Worm (Caenorhabditis elegans) whole organism, L3 larva: ENCODE results near the gene srx-80.

Source experiments
- R02D3.7 ChIP-seq: fragments of 150-350 bp; optimal IDR thresholded peaks from 2 replicates; lab custom pipeline; 2014; ENCODE audit warnings: missing biosample characterization, missing genetic modification characterization
- aly-2 ChIP-seq: fragments of 150-350 bp; optimal IDR thresholded peaks from 2 replicates; lab custom pipeline; 2014; ENCODE audit warnings: missing biosample characterization, missing genetic modification characterization
- ama-1 ChIP-seq: fragments of 150-350 bp; optimal IDR thresholded peaks from 2 replicates; lab custom pipeline; 2018
- ceh-28 ChIP-seq: fragments of 150-350 bp; optimal IDR thresholded peaks from 2 replicates; lab custom pipeline; 2014; ENCODE audit warnings: missing biosample characterization, missing genetic modification reagents, missing genetic modification characterization
- ceh-82 ChIP-seq: fragments of 150-350 bp; optimal IDR thresholded peaks from 2 replicates; lab custom pipeline; 2014; ENCODE audit warnings: missing biosample characterization, missing genetic modification characterization
- ceh-9 ChIP-seq: sonication (generic microtip); optimal IDR thresholded peaks from 2 replicates; lab custom pipeline; 2018; ENCODE audit warnings: missing biosample characterization, missing genetic modification characterization
- daf-12 ChIP-seq: fragments of 150-350 bp; optimal IDR thresholded peaks from 2 replicates; lab custom pipeline; 2014; ENCODE audit warnings: missing biosample characterization, missing genetic modification reagents, missing genetic modification characterization
- egl-27 ChIP-seq: sonication (generic microtip); optimal IDR thresholded peaks from 4 replicates; lab custom pipeline; 2017; ENCODE audit warnings: missing biosample characterization, missing genetic modification reagents, missing genetic modification characterization
- elt-1 ChIP-seq: fragments of 150-350 bp; optimal IDR thresholded peaks from 2 replicates; lab custom pipeline; 2014; ENCODE audit warnings: missing biosample characterization, missing genetic modification characterization
- elt-2 ChIP-seq: sonication (generic microtip); optimal IDR thresholded peaks from 2 replicates; lab custom pipeline; 2016; ENCODE audit warnings: missing genetic modification reagents, mild to moderate bottlenecking, missing genetic modification characterization, missing compliant biosample characterization
- elt-3 ChIP-seq, 3 experiments: fragments of 150-350 bp in 1 of 3; sonication (generic microtip) in 2 of 3; optimal IDR thresholded peaks; 2 replicates in 2 of 3; 4 replicates in 1 of 3; lab custom pipeline; 2014 to 2017; ENCODE audit warnings: missing biosample characterization in 3 of 3, missing genetic modification characterization in 3 of 3
- fkh-10 ChIP-seq: sonication (generic microtip); optimal IDR thresholded peaks from 2 replicates; lab custom pipeline; 2017; ENCODE audit warnings: missing biosample characterization, missing genetic modification reagents, missing genetic modification characterization
- fkh-2 ChIP-seq: fragments of 150-350 bp; optimal IDR thresholded peaks from 2 replicates; lab custom pipeline; 2014; ENCODE audit warnings: missing biosample characterization, missing genetic modification reagents, missing genetic modification characterization
- fos-1 ChIP-seq: fragments of 150-350 bp; optimal IDR thresholded peaks from 2 replicates; lab custom pipeline; 2014; ENCODE audit warnings: missing biosample characterization, missing genetic modification characterization
- hmg-11 ChIP-seq: sonication (generic microtip); optimal IDR thresholded peaks from 2 replicates; lab custom pipeline; 2016; ENCODE audit warnings: missing genetic modification characterization, missing compliant biosample characterization
- lin-39 ChIP-seq: fragments of 150-350 bp; optimal IDR thresholded peaks from 2 replicates; lab custom pipeline; 2018; ENCODE audit warnings: missing biosample characterization, missing genetic modification reagents, missing genetic modification characterization
- lsy-12 ChIP-seq: sonication (generic microtip); optimal IDR thresholded peaks from 2 replicates; lab custom pipeline; 2016; ENCODE audit warnings: mild to moderate bottlenecking, missing genetic modification characterization, missing compliant biosample characterization
- mml-1 ChIP-seq: fragments of 150-350 bp; sonication (generic microtip); optimal IDR thresholded peaks from 3 replicates; lab custom pipeline; 2014; ENCODE audit warnings: missing biosample characterization, missing genetic modification characterization
- nfya-1 ChIP-seq: sonication (generic microtip); optimal IDR thresholded peaks from 2 replicates; lab custom pipeline; 2017; ENCODE audit warnings: missing genetic modification characterization, mild to moderate bottlenecking, missing compliant biosample characterization, antibody characterized with exemption, moderate library complexity; ENCODE audit not compliant: insufficient read depth
- nhr-11 ChIP-seq: fragments of 150-350 bp; optimal IDR thresholded peaks from 2 replicates; lab custom pipeline; 2014; ENCODE audit warnings: missing biosample characterization, missing genetic modification characterization
- nhr-12 ChIP-seq: fragments of 150-350 bp; optimal IDR thresholded peaks from 2 replicates; lab custom pipeline; 2014; ENCODE audit warnings: missing biosample characterization, missing genetic modification characterization
- nhr-23 ChIP-seq: fragments of 150-350 bp; optimal IDR thresholded peaks from 2 replicates; lab custom pipeline; 2014; ENCODE audit warnings: missing biosample characterization, missing genetic modification reagents, missing genetic modification characterization
- nhr-237 ChIP-seq: fragments of 150-350 bp; optimal IDR thresholded peaks from 2 replicates; lab custom pipeline; 2014; ENCODE audit warnings: missing biosample characterization, missing genetic modification characterization
- nhr-25 ChIP-seq: sonication (generic microtip); optimal IDR thresholded peaks from 2 replicates; lab custom pipeline; 2017; ENCODE audit warnings: missing biosample characterization, missing genetic modification characterization
- nhr-43 ChIP-seq: sonication (generic microtip); optimal IDR thresholded peaks from 2 replicates; lab custom pipeline; 2016; ENCODE audit warnings: mild to moderate bottlenecking, missing genetic modification characterization, missing compliant biosample characterization; ENCODE audit not compliant: poor library complexity, severe bottlenecking
- nhr-67 ChIP-seq: fragments of 150-350 bp; optimal IDR thresholded peaks from 2 replicates; lab custom pipeline; 2014; ENCODE audit warnings: missing biosample characterization, missing genetic modification characterization
- nhr-76 ChIP-seq: fragments of 150-350 bp; sonication (generic microtip); optimal IDR thresholded peaks from 5 replicates; lab custom pipeline; 2014; ENCODE audit warnings: missing biosample characterization, missing genetic modification characterization
- pha-4 ChIP-seq: fragments of 150-350 bp; optimal IDR thresholded peaks from 2 replicates; lab custom pipeline; 2014; ENCODE audit warnings: missing biosample characterization, missing genetic modification reagents, missing genetic modification characterization
- pqm-1 ChIP-seq: fragments of 150-350 bp; optimal IDR thresholded peaks from 2 replicates; lab custom pipeline; 2017; ENCODE audit warnings: missing biosample characterization, missing genetic modification characterization, inconsistent platforms
- sea-2 ChIP-seq: fragments of 150-350 bp; sonication (generic microtip); optimal IDR thresholded peaks from 4 replicates; lab custom pipeline; 2014; ENCODE audit warnings: missing biosample characterization, missing genetic modification reagents, missing genetic modification characterization
- snpc-4 ChIP-seq: fragments of 150-350 bp; optimal IDR thresholded peaks from 2 replicates; lab custom pipeline; 2014; ENCODE audit warnings: missing biosample characterization, missing genetic modification characterization
- tbx-2 ChIP-seq: sonication (generic microtip); optimal IDR thresholded peaks from 2 replicates; lab custom pipeline; 2016; ENCODE audit warnings: mild to moderate bottlenecking, missing genetic modification characterization, missing compliant biosample characterization
- unc-62 ChIP-seq: fragments of 150-350 bp; sonication (generic microtip); optimal IDR thresholded peaks from 4 replicates; lab custom pipeline; 2014; ENCODE audit warnings: missing biosample characterization, missing genetic modification reagents, missing genetic modification characterization
- zag-1 ChIP-seq: fragments of 150-350 bp; optimal IDR thresholded peaks from 2 replicates; lab custom pipeline; 2014; ENCODE audit warnings: missing biosample characterization, missing genetic modification characterization
- ztf-4 ChIP-seq: fragments of 150-350 bp; optimal IDR thresholded peaks from 2 replicates; lab custom pipeline; 2014; ENCODE audit warnings: missing biosample characterization, missing genetic modification characterization

Gene srx-80

DNA sequence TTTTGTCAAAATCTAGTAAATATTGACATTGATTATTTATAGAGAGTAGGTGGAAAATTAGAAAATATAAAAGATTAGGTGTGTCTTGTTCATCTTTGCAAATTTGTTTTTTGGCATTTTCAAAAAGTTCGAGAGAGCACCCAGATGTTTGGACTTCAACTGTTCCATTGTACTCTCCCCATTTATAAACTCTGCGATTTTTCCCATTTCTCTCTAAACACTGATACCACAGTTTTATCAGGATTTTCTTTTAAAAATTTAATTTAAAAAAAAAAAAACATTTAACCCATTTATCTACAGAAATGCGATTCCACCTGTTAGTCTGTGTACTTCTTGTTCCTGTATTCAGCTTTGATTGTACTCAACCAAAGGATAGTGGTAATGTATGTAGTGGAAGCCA, 19.5 kb downstream of the srx-80 start, which contains the start of gene tag-290:
Gene tag-290, plus strand, starts transcription at position 301 of the 400 bp plus-strand sequence.
- TF ChIP-seq fos-1 = no peak
- TF ChIP-seq pha-4 (tag; lab: Kevin White, UChicago) = peak; percentile 74
- TF ChIP-seq, all 47 proteins: peak for 1

ce11 chrV:11614805-11615497, 21.4 kb downstream of the srx-80 start:
- peak; percentile 28 for TF ChIP-seq ceh-28 (tag; lab: Kevin White, UChicago)
- TF ChIP-seq pqm-1 (tag; lab: Kevin White, UChicago) = peak; percentile 36
- no peak for TF ChIP-seq nhr-67
- peak in 2 of 3 experiments; percentile 90 to 97 for TF ChIP-seq elt-3 (tag; optimal IDR thresholded peaks at IDR 0.05; lab: Kevin White, UChicago)
- TF ChIP-seq R02D3.7 (tag; lab: Kevin White, UChicago) = peak; percentile 30
- no peak for TF ChIP-seq nhr-237 (tag; lab: Kevin White, UChicago)
- peak; percentile 80 for TF ChIP-seq nhr-23 (tag; lab: Kevin White, UChicago)
- peak; percentile 32 for TF ChIP-seq nhr-43 (tag; lab: Kevin White, UChicago)
- peak; percentile 65 for TF ChIP-seq elt-2 (tag; lab: Kevin White, UChicago)
- TF ChIP-seq elt-1 (tag; lab: Kevin White, UChicago) = peak; percentile 97
- TF ChIP-seq nhr-25 (tag; lab: Kevin White, UChicago) = peak; percentile 93
- TF ChIP-seq egl-27 = no peak

DNA sequence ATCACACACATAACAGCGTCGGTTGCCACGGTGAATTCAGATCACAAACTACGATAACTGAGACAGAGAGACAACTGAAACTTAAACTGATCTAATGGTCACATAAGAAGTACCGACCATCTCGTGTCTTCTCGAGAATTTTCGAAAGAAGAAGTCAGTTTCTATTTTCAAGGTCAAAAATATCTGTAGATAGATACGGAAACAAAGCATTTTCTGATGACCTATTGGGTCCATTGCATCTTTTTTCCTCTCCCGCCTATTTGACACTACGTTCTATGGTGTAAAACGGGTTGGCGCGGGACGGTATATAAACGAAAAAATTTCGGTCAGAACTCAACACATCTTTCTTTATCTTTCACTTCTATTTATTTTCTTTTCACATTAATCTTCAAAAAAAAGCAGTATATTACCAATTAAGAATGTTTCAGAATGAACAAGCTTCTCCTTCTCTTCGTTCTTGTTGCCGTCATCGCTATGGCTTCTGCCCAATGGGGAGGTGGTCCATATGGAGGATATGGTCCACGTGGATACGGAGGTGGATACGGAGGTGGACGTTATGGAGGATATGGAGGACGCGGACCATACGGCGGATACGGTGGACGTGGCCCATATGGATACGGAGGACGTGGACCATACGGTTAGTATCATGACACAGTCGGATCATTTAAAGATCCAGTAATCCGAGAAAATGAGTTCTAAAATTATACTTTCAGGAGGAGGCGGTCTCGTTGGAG, 22.6 kb downstream of the srx-80 start, which contains the start of gene nlp-24:
Gene nlp-24, plus strand, starts transcription at position 429 of the 734 bp plus-strand sequence.
- no peak for TF ChIP-seq tbx-2 (tag; lab: Kevin White, UChicago)
- peak; percentile 91 for TF ChIP-seq elt-1 (tag; lab: Kevin White, UChicago)
- no peak for TF ChIP-seq elt-3 (tag; optimal IDR thresholded peaks at IDR 0.05; lab: Kevin White, UChicago)
- TF ChIP-seq mml-1 (tag; lab: Kevin White, UChicago) = no peak
- no peak for TF ChIP-seq lin-39
- TF ChIP-seq fos-1 = no peak
- peak; percentile 70 for TF ChIP-seq nhr-23 (tag; lab: Kevin White, UChicago)
- TF ChIP-seq unc-62 (GFP tag; lab: Kevin White, UChicago) = no peak
- peak; percentile 23 for TF ChIP-seq nfya-1
- no peak for TF ChIP-seq sea-2 (GFP tag; lab: Kevin White, UChicago)
- TF ChIP-seq nhr-67 = no peak
- no peak for TF ChIP-seq pha-4 (tag; lab: Kevin White, UChicago)
- TF ChIP-seq nhr-237 (tag; lab: Kevin White, UChicago) = no peak
- no peak for TF ChIP-seq aly-2 (tag; lab: Kevin White, UChicago)
- no peak for TF ChIP-seq fkh-10 (GFP tag; lab: Kevin White, UChicago)
- TF ChIP-seq nhr-11 (tag; lab: Kevin White, UChicago) = no peak
- no peak for TF ChIP-seq ztf-4 (tag; lab: Kevin White, UChicago)
- peak; percentile 86 for TF ChIP-seq ama-1
- TF ChIP-seq ceh-9 (tag; lab: Kevin White, UChicago) = no peak
- TF ChIP-seq nhr-25 (tag; lab: Kevin White, UChicago) = peak; percentile 71
- no peak for TF ChIP-seq zag-1
- TF ChIP-seq ceh-82 (tag; lab: Kevin White, UChicago) = no peak
- no peak for TF ChIP-seq lsy-12
- TF ChIP-seq hmg-11 (tag; lab: Kevin White, UChicago) = no peak
- peak; percentile 61 for TF ChIP-seq nhr-43 (tag; lab: Kevin White, UChicago)
- no peak for TF ChIP-seq daf-12 (tag; lab: Kevin White, UChicago)
- TF ChIP-seq snpc-4 (tag; lab: Kevin White, UChicago) = no peak
- no peak for TF ChIP-seq pqm-1 (tag; lab: Kevin White, UChicago)
- no peak for TF ChIP-seq R02D3.7 (tag; lab: Kevin White, UChicago)
- TF ChIP-seq fkh-2 (tag; lab: Kevin White, UChicago) = no peak
- TF ChIP-seq nhr-76 (tag; lab: Kevin White, UChicago) = no peak
- TF ChIP-seq ceh-28 (tag; lab: Kevin White, UChicago) = no peak
- no peak for TF ChIP-seq nhr-12 (tag; lab: Kevin White, UChicago)
